Fruit fly (Drosophila melanogaster): ENCODE results near the gene mus101.

The mus101 gene

dm6 chrX:13721934-13722333 is at the start of gene mus101, which contains the start of gene Mrgn1:
Gene mus101 (plus strand): TSS chrX:13722246.
Gene Mrgn1 (minus strand): TSS chrX:13721977.
- TF ChIP-seq CG17801 (GFP tag; optimal IDR thresholded peaks at IDR 0.05; ENCODE audit: partially characterized antibody), result peak; percentile 38

- no peak for TF ChIP-seq CG17801 (GFP tag; optimal IDR thresholded peaks at IDR 0.05; ENCODE audit: partially characterized antibody)
Observed at dm6 chrX:13676458-13676944, 45.5 kb upstream of the mus101 start, which contains the start of gene CG11162. Gene CG11162 (plus strand): TSS chrX:13676894.

- no peak for TF ChIP-seq CG17801 (GFP tag; optimal IDR thresholded peaks at IDR 0.05; ENCODE audit: partially characterized antibody)
Observed at dm6 chrX:13677970-13678490, 44.0 kb upstream of the mus101 start.

dm6 chrX:13679565-13679964 is 42.5 kb upstream of the mus101 start:
- TF ChIP-seq CG17801 (GFP tag; optimal IDR thresholded peaks at IDR 0.05; ENCODE audit: partially characterized antibody), result no peak

dm6 chrX:13680262-13680661 is 41.8 kb upstream of the mus101 start, which contains the start of gene CG12177:
Gene CG12177 (minus strand): TSS chrX:13680500.
- TF ChIP-seq CG17801 (GFP tag; optimal IDR thresholded peaks at IDR 0.05; ENCODE audit: partially characterized antibody), result no peak

dm6 chrX:13681906-13682305 is 40.1 kb upstream of the mus101 start:
- TF ChIP-seq CG17801 (GFP tag; optimal IDR thresholded peaks at IDR 0.05; ENCODE audit: partially characterized antibody), result no peak

dm6 chrX:13682652-13683051 is 39.4 kb upstream of the mus101 start, which contains the start of gene CG11158:
Gene CG11158 (plus strand): TSS chrX:13682952.
- no peak for TF ChIP-seq CG17801 (GFP tag; optimal IDR thresholded peaks at IDR 0.05; ENCODE audit: partially characterized antibody)

dm6 chrX:13691992-13692391 is 30.1 kb upstream of the mus101 start, which contains the start of gene Nna1:
Gene Nna1 (plus strand): TSS chrX:13692292.
- no peak for TF ChIP-seq CG17801 (GFP tag; optimal IDR thresholded peaks at IDR 0.05; ENCODE audit: partially characterized antibody)

dm6 chrX:13698717-13699427 is 23.2 kb upstream of the mus101 start:
- TF ChIP-seq CG17801 (GFP tag; optimal IDR thresholded peaks at IDR 0.05; ENCODE audit: partially characterized antibody), result no peak

- TF ChIP-seq CG17801 (GFP tag; optimal IDR thresholded peaks at IDR 0.05; ENCODE audit: partially characterized antibody), result no peak
Observed at dm6 chrX:13699666-13700065, 22.4 kb upstream of the mus101 start.

- TF ChIP-seq CG17801 (GFP tag; optimal IDR thresholded peaks at IDR 0.05; ENCODE audit: partially characterized antibody), result peak; percentile 28
Observed at dm6 chrX:13717982-13718402, 4.1 kb upstream of the mus101 start, which contains the start of gene Nadsyn. Gene Nadsyn (minus strand): TSS chrX:13718285.

- peak; percentile 82 for TF ChIP-seq CG17801 (GFP tag; optimal IDR thresholded peaks at IDR 0.05; ENCODE audit: partially characterized antibody)
Observed at dm6 chrX:13734866-13735265, 12.8 kb downstream of the mus101 start.

dm6 chrX:13735322-13736173 is 13.5 kb downstream of the mus101 start:
- TF ChIP-seq CG17801 (GFP tag; optimal IDR thresholded peaks at IDR 0.05; ENCODE audit: partially characterized antibody), result no peak

dm6 chrX:13736174-13736482 is 14.1 kb downstream of the mus101 start, which contains the start of gene g:
Gene g (minus strand): TSS chrX:13736278.
- TF ChIP-seq CG17801 (GFP tag; optimal IDR thresholded peaks at IDR 0.05; ENCODE audit: partially characterized antibody), result no peak

- TF ChIP-seq CG17801 (GFP tag; optimal IDR thresholded peaks at IDR 0.05; ENCODE audit: partially characterized antibody), result no peak
Observed at dm6 chrX:13737939-13738338, 15.9 kb downstream of the mus101 start, which contains the start of gene CG11134. Gene CG11134 (plus strand): TSS chrX:13737942.
